Worm (Caenorhabditis elegans): ENCODE data around the gene atl-1.

ce11 chrV:9690728-9691127 lies 45.3 kb upstream of the atl-1 start:
- TF ChIP-seq ceh-82 (tag; optimal IDR thresholded peaks at IDR 0.05) (peak in 1 of 3 experiments; percentile 59), aly-2 (tag; optimal IDR thresholded peaks at IDR 0.05) (no peak), sox-4 (tag; optimal IDR thresholded peaks at IDR 0.05) (no peak), lin-39 (tag; optimal IDR thresholded peaks at IDR 0.05) (peak; percentile 4), Y116A8C.19 (tag; optimal IDR thresholded peaks at IDR 0.05; ENCODE audit: borderline replicate concordance) (no peak), nhr-90 (tag; optimal IDR thresholded peaks at IDR 0.05; ENCODE audit: poor library complexity) (peak; percentile 3), ama-1 (optimal IDR thresholded peaks at IDR 0.05) (no peak), lin-15B (tag; optimal IDR thresholded peaks at IDR 0.05) (peak; percentile 5), skn-1 (tag; optimal IDR thresholded peaks at IDR 0.05) (peak; percentile 72), elt-3 (tag; optimal IDR thresholded peaks at IDR 0.05) (peak in 2 of 6 experiments; percentile 48 to 51)

Data from whole organism, L1 larva.